Worm (Caenorhabditis elegans): ENCODE data around the gene C09G9.8.

DNA sequence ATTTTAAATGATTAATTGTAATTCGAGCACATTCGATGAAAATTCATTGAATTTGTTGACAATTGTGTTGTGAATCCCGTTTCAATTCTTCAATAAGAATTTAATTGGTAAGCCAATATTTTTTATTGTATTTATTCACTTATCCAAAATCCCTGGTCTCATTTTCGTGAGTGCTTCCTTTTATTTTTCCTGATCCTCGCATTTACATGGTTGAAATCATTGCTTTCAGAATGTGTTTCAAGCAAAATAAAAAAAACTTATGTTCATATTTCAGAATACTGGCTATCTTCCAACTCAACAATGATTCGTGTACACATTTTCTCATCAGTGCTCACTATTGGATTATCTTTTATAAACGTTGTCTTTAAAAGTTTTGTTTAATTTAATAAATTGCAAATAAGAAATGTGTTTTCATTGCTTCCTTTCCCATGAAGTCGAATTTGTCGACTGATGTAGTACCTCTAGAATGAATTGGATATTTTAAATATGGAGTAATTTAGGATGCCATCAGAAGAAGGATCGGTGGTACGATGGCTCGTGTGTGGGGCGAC, 48.7 kb downstream of the C09G9.8 start, which contains the start of the genes D1046.18 and slc-25A26:
- TF ChIP-seq flt-1 (GFP tag; IDR thresholded peaks at IDR 0.05) (no peak), tbx-11 (GFP tag; IDR thresholded peaks at IDR 0.05) (no peak), ceh-36 (tag; optimal IDR thresholded peaks at IDR 0.05) (no peak), ama-1 (optimal IDR thresholded peaks at IDR 0.05) (no peak), pes-1 (GFP tag; IDR thresholded peaks at IDR 0.05) (no peak), hnd-1 (tag; optimal IDR thresholded peaks at IDR 0.05) (no peak), B0310.2 (tag; optimal IDR thresholded peaks at IDR 0.05) (no peak), aly-1 (tag; optimal IDR thresholded peaks at IDR 0.05) (no peak), hmg-4 (GFP tag; optimal IDR thresholded peaks at IDR 0.05) (no peak), ets-7 (tag; optimal IDR thresholded peaks at IDR 0.05) (no peak), sea-1 (GFP tag; conservative IDR thresholded peaks at IDR 0.05) (no peak), ceh-13 (GFP tag; optimal IDR thresholded peaks at IDR 0.05) (no peak), F13C5.2 (tag; optimal IDR thresholded peaks at IDR 0.05) (no peak)
